Worm (Caenorhabditis elegans) whole organism, late embryonic: ENCODE data around the gene E02C12.6.

Source experiments
- C08G9.2 ChIP-seq: sonication (generic microtip); optimal IDR thresholded peaks from 2 replicates; lab custom pipeline; 2016; ENCODE audit warnings: mild to moderate bottlenecking, missing genetic modification characterization, moderate library complexity, missing compliant biosample characterization
- F13H6.1 ChIP-seq: sonication (generic microtip); optimal IDR thresholded peaks from 2 replicates; lab custom pipeline; 2016; ENCODE audit warnings: missing genetic modification characterization, missing compliant biosample characterization
- K09A11.1 ChIP-seq: sonication (generic microtip); optimal IDR thresholded peaks from 2 replicates; lab custom pipeline; 2017; ENCODE audit warnings: antibody characterized with exemption, mild to moderate bottlenecking, missing genetic modification characterization, missing compliant biosample characterization; ENCODE audit not compliant: insufficient read depth
- Y22D7AL.16 ChIP-seq: sonication (generic microtip); optimal IDR thresholded peaks from 2 replicates; lab custom pipeline; 2016; ENCODE audit warnings: missing genetic modification characterization, missing compliant biosample characterization
- ahr-1 ChIP-seq: sonication (generic microtip); optimal IDR thresholded peaks from 2 replicates; lab custom pipeline; 2016; ENCODE audit warnings: missing genetic modification characterization, missing compliant biosample characterization
- ceh-14 ChIP-seq: sonication (generic microtip); optimal IDR thresholded peaks from 2 replicates; lab custom pipeline; 2016; ENCODE audit warnings: missing genotype, missing genetic modification characterization, missing compliant biosample characterization
- ceh-18 ChIP-seq: sonication (generic microtip); optimal IDR thresholded peaks from 2 replicates; lab custom pipeline; 2016; ENCODE audit warnings: missing genetic modification characterization, missing compliant biosample characterization
- ceh-19 ChIP-seq: fragments of 200-800 bp; sonication (Bioruptor generic); optimal IDR thresholded peaks from 2 replicates; lab custom pipeline; 2018; ENCODE audit warnings: mild to moderate bottlenecking, missing genetic modification characterization, missing compliant biosample characterization
- ceh-2 ChIP-seq: sonication (generic microtip); optimal IDR thresholded peaks from 2 replicates; lab custom pipeline; 2016; ENCODE audit warnings: missing genotype, missing genetic modification characterization, missing compliant biosample characterization
- ceh-22 ChIP-seq: sonication (generic microtip); optimal IDR thresholded peaks from 2 replicates; lab custom pipeline; 2017; ENCODE audit warnings: missing biosample characterization, missing genetic modification characterization
- ceh-24 ChIP-seq: sonication (generic microtip); optimal IDR thresholded peaks from 2 replicates; lab custom pipeline; 2016; ENCODE audit warnings: mild to moderate bottlenecking, missing genetic modification characterization, missing compliant biosample characterization
- ceh-30 ChIP-seq: fragments of 150-350 bp; optimal IDR thresholded peaks from 2 replicates; lab custom pipeline; 2014; ENCODE audit warnings: missing biosample characterization, missing genetic modification characterization
- ceh-34 ChIP-seq: sonication (generic microtip); optimal IDR thresholded peaks from 2 replicates; lab custom pipeline; 2016; ENCODE audit warnings: mild to moderate bottlenecking, missing genetic modification characterization, missing compliant biosample characterization
- ceh-45 ChIP-seq: fragments of 200-800 bp; sonication (Bioruptor generic); IDR thresholded peaks from 2 replicates; pipeline ENCODE4 v1.3.6; 2022; ENCODE audit warnings: missing genetic modification reagents, missing genetic modification characterization, missing compliant biosample characterization
- ceh-48 ChIP-seq: sonication (generic microtip); optimal IDR thresholded peaks from 2 replicates; lab custom pipeline; 2016; ENCODE audit warnings: missing genetic modification characterization, inconsistent platforms, missing compliant biosample characterization
- ceh-6 ChIP-seq: fragments of 200-800 bp; sonication (Bioruptor generic); optimal IDR thresholded peaks from 2 replicates; lab custom pipeline; 2018; ENCODE audit warnings: mild to moderate bottlenecking, missing genetic modification characterization, missing compliant biosample characterization
- dve-1 ChIP-seq: sonication (generic microtip); optimal IDR thresholded peaks from 2 replicates; lab custom pipeline; 2017; ENCODE audit warnings: antibody characterized with exemption, mild to moderate bottlenecking, missing genetic modification characterization, missing compliant biosample characterization
- elt-2 ChIP-seq: sonication (generic microtip); optimal IDR thresholded peaks from 2 replicates; lab custom pipeline; 2016; ENCODE audit warnings: missing genetic modification reagents, missing genetic modification characterization, missing compliant biosample characterization
- fkh-6 ChIP-seq: sonication (generic microtip); optimal IDR thresholded peaks from 2 replicates; lab custom pipeline; 2016; ENCODE audit warnings: missing genetic modification characterization, missing compliant biosample characterization
- gmeb-2 ChIP-seq: sonication (generic microtip); optimal IDR thresholded peaks from 2 replicates; lab custom pipeline; 2016; ENCODE audit warnings: missing genetic modification characterization, inconsistent platforms, missing compliant biosample characterization
- hlh-13 ChIP-seq: fragments of 200-800 bp; sonication (Bioruptor generic); optimal IDR thresholded peaks from 2 replicates; lab custom pipeline; 2018; ENCODE audit warnings: mild to moderate bottlenecking, missing genetic modification characterization, missing compliant biosample characterization
- hlh-30 ChIP-seq: sonication (generic microtip); optimal IDR thresholded peaks from 2 replicates; lab custom pipeline; 2017; ENCODE audit warnings: antibody characterized with exemption, missing genetic modification characterization, missing compliant biosample characterization; ENCODE audit not compliant: insufficient read depth
- hlh-6 ChIP-seq: sonication (generic microtip); optimal IDR thresholded peaks from 2 replicates; lab custom pipeline; 2016; ENCODE audit warnings: missing genotype, missing genetic modification characterization, missing compliant biosample characterization
- madf-2 ChIP-seq: sonication (generic microtip); optimal IDR thresholded peaks from 2 replicates; lab custom pipeline; 2017; ENCODE audit warnings: missing genetic modification characterization, missing compliant biosample characterization
- mec-3 ChIP-seq: sonication (generic microtip); optimal IDR thresholded peaks from 2 replicates; lab custom pipeline; 2016; ENCODE audit warnings: borderline replicate concordance, missing genetic modification characterization, missing compliant biosample characterization
- nfya-1 ChIP-seq: sonication (generic microtip); optimal IDR thresholded peaks from 2 replicates; lab custom pipeline; 2017; ENCODE audit warnings: missing genetic modification characterization, mild to moderate bottlenecking, missing compliant biosample characterization, antibody characterized with exemption, moderate library complexity
- nhr-11 ChIP-seq: fragments of 150-350 bp; optimal IDR thresholded peaks from 2 replicates; lab custom pipeline; 2014; ENCODE audit warnings: missing biosample characterization, missing genetic modification characterization
- nhr-232 ChIP-seq: sonication (generic microtip); optimal IDR thresholded peaks from 2 replicates; lab custom pipeline; 2016; ENCODE audit warnings: missing genetic modification characterization, missing compliant biosample characterization
- npax-4 ChIP-seq: sonication (generic microtip); optimal IDR thresholded peaks from 2 replicates; lab custom pipeline; 2016; ENCODE audit warnings: missing genetic modification characterization, missing compliant biosample characterization
- odd-2 ChIP-seq: sonication (generic microtip); optimal IDR thresholded peaks from 2 replicates; lab custom pipeline; 2017; ENCODE audit warnings: antibody characterized with exemption, mild to moderate bottlenecking, missing genetic modification characterization, missing compliant biosample characterization
- pag-3 ChIP-seq: sonication (generic microtip); optimal IDR thresholded peaks from 2 replicates; lab custom pipeline; 2016; ENCODE audit warnings: missing compliant biosample characterization, missing genetic modification characterization, borderline replicate concordance
- pat-9 ChIP-seq: fragments of 200-800 bp; sonication (Bioruptor generic); optimal IDR thresholded peaks from 2 replicates; lab custom pipeline; 2018; ENCODE audit warnings: mild to moderate bottlenecking, missing genetic modification characterization, moderate library complexity, missing compliant biosample characterization
- pax-1 ChIP-seq: fragments of 150-350 bp; optimal IDR thresholded peaks from 2 replicates; lab custom pipeline; 2014; ENCODE audit warnings: missing biosample characterization, missing genetic modification characterization
- pha-2 ChIP-seq: sonication (generic microtip); optimal IDR thresholded peaks from 2 replicates; lab custom pipeline; 2017; ENCODE audit warnings: mild to moderate bottlenecking, missing genetic modification characterization, missing compliant biosample characterization
- pqm-1 ChIP-seq: sonication (generic microtip); optimal IDR thresholded peaks from 2 replicates; lab custom pipeline; 2016; ENCODE audit warnings: missing genetic modification characterization, missing compliant biosample characterization
- pros-1 ChIP-seq: fragments of 150-350 bp; optimal IDR thresholded peaks from 2 replicates; lab custom pipeline; 2014; ENCODE audit warnings: missing biosample characterization, missing genetic modification reagents, missing genetic modification characterization
- rnt-1 ChIP-seq: sonication (generic microtip); optimal IDR thresholded peaks from 2 replicates; lab custom pipeline; 2016; ENCODE audit warnings: missing genetic modification characterization, missing compliant biosample characterization
- sdc-2 ChIP-seq: sonication (generic microtip); optimal IDR thresholded peaks from 2 replicates; lab custom pipeline; 2016; ENCODE audit warnings: missing genotype, missing genetic modification characterization, missing compliant biosample characterization
- sox-4 ChIP-seq: sonication (generic microtip); optimal IDR thresholded peaks from 2 replicates; lab custom pipeline; 2017; ENCODE audit warnings: mild to moderate bottlenecking, missing genetic modification characterization, inconsistent platforms, missing compliant biosample characterization
- tbx-2 ChIP-seq: sonication (generic microtip); optimal IDR thresholded peaks from 2 replicates; lab custom pipeline; 2016; ENCODE audit warnings: missing genetic modification characterization, missing compliant biosample characterization
- ttx-3 ChIP-seq: sonication (generic microtip); optimal IDR thresholded peaks from 2 replicates; lab custom pipeline; 2016; ENCODE audit warnings: missing genetic modification reagents, missing genetic modification characterization, missing compliant biosample characterization
- unc-42 ChIP-seq: sonication (generic microtip); optimal IDR thresholded peaks from 2 replicates; lab custom pipeline; 2016; ENCODE audit warnings: missing genotype, missing genetic modification characterization, missing compliant biosample characterization
- unc-55 ChIP-seq: sonication (generic microtip); optimal IDR thresholded peaks from 2 replicates; lab custom pipeline; 2017; ENCODE audit warnings: missing biosample characterization, missing genetic modification reagents, missing genetic modification characterization
- zip-5 ChIP-seq: sonication (generic microtip); optimal IDR thresholded peaks from 2 replicates; lab custom pipeline; 2016; ENCODE audit warnings: missing genetic modification characterization, missing compliant biosample characterization

Gene E02C12.6

DNA sequence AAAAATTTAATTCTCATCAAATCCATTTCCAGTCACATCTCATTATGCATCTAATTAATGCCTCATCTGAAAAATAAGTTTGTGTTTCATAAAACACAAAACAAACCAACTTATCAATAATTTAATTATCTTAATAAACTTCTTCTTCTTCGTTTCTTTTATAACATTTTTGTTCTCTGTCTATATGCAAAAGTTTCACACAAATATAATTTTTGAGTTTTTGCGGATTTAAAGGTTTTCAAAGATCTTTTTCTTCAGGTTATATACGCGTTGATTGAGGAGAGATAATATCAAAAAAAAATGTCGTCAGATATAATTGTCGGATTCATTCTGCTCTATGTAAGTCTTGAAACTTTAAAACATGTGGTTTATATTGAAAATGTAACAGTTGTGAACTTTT, 21.2 kb downstream of the E02C12.6 start, which contains the start of gene srx-47:
Gene srx-47, plus strand, starts transcription at position 301 of the 400 bp plus-strand sequence.
- no peak for TF ChIP-seq ceh-18 (tag; lab: Kevin White, UChicago)
- TF ChIP-seq elt-2 (tag; lab: Kevin White, UChicago): no peak
- no peak for TF ChIP-seq pqm-1
- TF ChIP-seq npax-4 (tag; lab: Kevin White, UChicago): no peak
- TF ChIP-seq hlh-13 (GFP tag; lab: Kevin White, UChicago): no peak
- no peak for TF ChIP-seq F13H6.1
- no peak for TF ChIP-seq zip-5 (tag; lab: Kevin White, UChicago)
- TF ChIP-seq fkh-6: no peak
- no peak for TF ChIP-seq ceh-45 (GFP tag; lab: Robert Waterston, UW)
- TF ChIP-seq sdc-2 (tag; lab: Kevin White, UChicago): no peak
- no peak for TF ChIP-seq C08G9.2 (tag; lab: Kevin White, UChicago)
- no peak for TF ChIP-seq ceh-34 (tag; lab: Kevin White, UChicago)
- TF ChIP-seq mec-3 (tag; lab: Kevin White, UChicago): no peak
- no peak for TF ChIP-seq ceh-2 (tag; lab: Kevin White, UChicago)
- no peak for TF ChIP-seq tbx-2
- no peak for TF ChIP-seq nhr-232 (tag; lab: Kevin White, UChicago)

DNA sequence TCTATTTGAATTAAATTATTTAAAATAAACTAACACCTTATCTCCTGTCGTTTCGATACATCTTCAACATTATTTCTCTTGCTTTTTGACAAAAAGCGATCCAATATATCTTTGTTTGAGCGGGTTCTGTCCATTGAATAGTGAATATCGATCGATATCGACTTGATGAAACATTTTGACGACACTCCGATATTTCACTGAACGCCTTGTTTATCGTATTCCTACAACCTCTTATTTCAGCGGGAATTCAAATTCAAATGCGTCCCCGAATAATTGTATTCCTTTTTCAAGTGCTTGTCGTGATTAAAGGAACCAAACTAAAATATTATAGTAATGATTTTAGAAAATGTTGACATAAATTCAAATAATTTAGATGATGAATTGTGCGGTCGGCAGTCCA, 24.1 kb downstream of the E02C12.6 start, which contains the start of the genes K07B1.7 and try-5:
Gene K07B1.7, minus strand, starts transcription at position 159 of the 400 bp plus-strand sequence.
Gene try-5, plus strand, starts transcription at position 241 of the 400 bp plus-strand sequence.
- TF ChIP-seq ceh-22: no peak
- peak; percentile 21 for TF ChIP-seq nfya-1
- TF ChIP-seq unc-55 (GFP tag; lab: Kevin White, UChicago): no peak
- TF ChIP-seq ceh-45 (GFP tag; lab: Robert Waterston, UW): no peak
- peak; percentile 41 for TF ChIP-seq unc-42
- peak; percentile 3 for TF ChIP-seq hlh-30 (tag; lab: Kevin White, UChicago)
- peak; percentile 77 for TF ChIP-seq ceh-48
- peak; percentile 47 for TF ChIP-seq pax-1 (tag; lab: Kevin White, UChicago)

DNA sequence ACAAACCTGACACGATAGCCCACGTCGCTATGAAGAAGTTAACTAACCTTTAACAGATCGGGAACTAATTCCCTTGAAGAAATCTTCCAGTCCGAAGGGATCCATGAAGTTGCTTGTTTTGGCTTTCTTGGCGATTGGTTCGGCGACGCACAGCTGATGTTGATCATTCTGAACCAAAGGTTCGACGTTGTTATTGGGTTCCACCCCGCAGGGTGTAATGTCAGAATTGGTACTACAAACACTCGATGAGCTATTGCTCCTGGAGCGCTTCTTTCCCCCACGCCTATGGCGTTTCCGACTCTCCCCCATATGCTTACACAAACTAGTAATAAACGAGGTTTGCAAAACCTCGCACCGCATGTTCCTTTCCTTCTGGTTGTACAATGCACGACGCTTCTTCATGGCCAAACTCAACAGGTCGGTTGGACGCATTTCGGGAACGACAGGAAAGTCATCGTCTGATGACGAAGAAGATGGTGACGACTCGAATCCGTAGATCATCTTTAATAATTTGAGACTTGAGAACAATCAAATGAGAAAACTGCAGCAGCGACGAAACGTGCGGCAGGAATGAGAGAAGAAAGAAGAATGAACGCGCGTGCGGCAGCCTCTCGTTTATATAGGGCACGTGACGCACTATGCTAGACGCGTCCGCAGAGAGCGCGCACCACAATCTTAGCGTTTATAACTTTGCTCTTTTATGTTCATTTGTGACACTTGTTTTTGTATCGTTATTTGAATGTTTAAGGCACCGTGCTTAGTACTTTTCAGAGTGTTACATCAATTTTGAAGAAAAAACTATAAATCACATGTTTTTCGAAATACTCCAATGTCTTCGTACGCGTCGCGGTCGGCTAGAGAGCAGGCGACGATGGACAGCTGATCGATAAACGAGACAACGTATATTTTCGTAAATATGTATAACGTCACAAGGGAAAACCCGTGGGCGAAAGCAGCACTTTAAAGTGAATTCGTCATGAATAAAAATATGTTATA, 27.0 kb downstream of the E02C12.6 start, which contains the start of gene tos-1:
Gene tos-1, minus strand, starts transcription at position 575 of the 996 bp plus-strand sequence.
- TF ChIP-seq ceh-19 (GFP tag; lab: Kevin White, UChicago) (peak; percentile 87), pax-1 (tag; lab: Kevin White, UChicago) (peak; percentile 84), zip-5 (tag; lab: Kevin White, UChicago) (peak; percentile 12), sox-4 (peak; percentile 76), ceh-18 (tag; lab: Kevin White, UChicago) (peak; percentile 100), K09A11.1 (tag; lab: Kevin White, UChicago) (peak; percentile 90), dve-1 (tag; lab: Kevin White, UChicago) (peak; percentile 96), Y22D7AL.16 (tag; lab: Kevin White, UChicago) (peak; percentile 71), ceh-24 (peak; percentile 60), pag-3 (tag; lab: Kevin White, UChicago) (peak; percentile 88), ceh-45 (GFP tag; lab: Robert Waterston, UW) (0 out of 2 replicates have a peak, but pooled peaks have one; percentile 48), pat-9 (tag; lab: Kevin White, UChicago) (peak; percentile 90), odd-2 (tag; lab: Kevin White, UChicago) (no peak), madf-2 (tag; lab: Kevin White, UChicago) (peak; percentile 91), ceh-14 (tag; lab: Kevin White, UChicago) (peak; percentile 97), sdc-2 (tag; lab: Kevin White, UChicago) (peak; percentile 83), ceh-34 (tag; lab: Kevin White, UChicago) (peak; percentile 100), hlh-6 (tag; lab: Kevin White, UChicago) (peak; percentile 77), nhr-11 (tag; lab: Kevin White, UChicago) (no peak), ceh-48 (peak; percentile 94), gmeb-2 (tag; lab: Kevin White, UChicago) (peak; percentile 56), rnt-1 (tag; lab: Kevin White, UChicago) (peak; percentile 99), fkh-6 (peak; percentile 77), ttx-3 (tag; lab: Kevin White, UChicago) (peak; percentile 75), pha-2 (peak; percentile 85), F13H6.1 (peak; percentile 89), pros-1 (tag; lab: Kevin White, UChicago) (peak; percentile 82), pqm-1 (peak; percentile 98), ceh-22 (no peak), ahr-1 (tag; lab: Kevin White, UChicago) (no peak), ceh-30 (tag; lab: Kevin White, UChicago) (no peak), ceh-6 (GFP tag; lab: Kevin White, UChicago) (peak; percentile 21)
